Worm (Caenorhabditis elegans) whole organism, late embryonic: ENCODE data around the gene inx-8.

ENCODE experiments used
- F13H6.1 ChIP-seq: sonication (generic microtip); optimal IDR thresholded peaks from 2 replicates; lab custom pipeline; 2016; ENCODE audit warnings: missing genetic modification characterization, missing compliant biosample characterization
- T23F11.4 ChIP-seq: fragments of 200-800 bp; sonication (Bioruptor generic); optimal IDR thresholded peaks from 2 replicates; lab custom pipeline; 2018; ENCODE audit warnings: mild to moderate bottlenecking, missing genetic modification characterization, missing compliant biosample characterization
- ama-1 ChIP-seq: fragments of 150-350 bp; optimal IDR thresholded peaks from 2 replicates; lab custom pipeline; 2014
- ceh-22 ChIP-seq: sonication (generic microtip); optimal IDR thresholded peaks from 2 replicates; lab custom pipeline; 2017; ENCODE audit warnings: missing biosample characterization, missing genetic modification characterization
- ceh-24 ChIP-seq: sonication (generic microtip); optimal IDR thresholded peaks from 2 replicates; lab custom pipeline; 2016; ENCODE audit warnings: mild to moderate bottlenecking, missing genetic modification characterization, missing compliant biosample characterization
- ceh-31 ChIP-seq: sonication (generic microtip); optimal IDR thresholded peaks from 2 replicates; lab custom pipeline; 2016; ENCODE audit warnings: missing genetic modification characterization, missing compliant biosample characterization
- ceh-34 ChIP-seq: sonication (generic microtip); optimal IDR thresholded peaks from 2 replicates; lab custom pipeline; 2016; ENCODE audit warnings: mild to moderate bottlenecking, missing genetic modification characterization, missing compliant biosample characterization
- ceh-45 ChIP-seq: fragments of 200-800 bp; sonication (Bioruptor generic); IDR thresholded peaks from 2 replicates; pipeline ENCODE4 v1.3.6; 2022; ENCODE audit warnings: missing genetic modification reagents, missing genetic modification characterization, missing compliant biosample characterization
- ceh-48 ChIP-seq: sonication (generic microtip); optimal IDR thresholded peaks from 2 replicates; lab custom pipeline; 2016; ENCODE audit warnings: missing genetic modification characterization, inconsistent platforms, missing compliant biosample characterization
- ceh-9 ChIP-seq: sonication (generic microtip); optimal IDR thresholded peaks from 2 replicates; lab custom pipeline; 2016; ENCODE audit warnings: mild to moderate bottlenecking, missing genetic modification characterization, inconsistent platforms, missing compliant biosample characterization
- dve-1 ChIP-seq: sonication (generic microtip); optimal IDR thresholded peaks from 2 replicates; lab custom pipeline; 2017; ENCODE audit warnings: antibody characterized with exemption, mild to moderate bottlenecking, missing genetic modification characterization, missing compliant biosample characterization
- elt-2 ChIP-seq: sonication (generic microtip); optimal IDR thresholded peaks from 2 replicates; lab custom pipeline; 2016; ENCODE audit warnings: missing genetic modification reagents, missing genetic modification characterization, missing compliant biosample characterization
- elt-4 ChIP-seq: sonication (generic microtip); optimal IDR thresholded peaks from 2 replicates; lab custom pipeline; 2016; ENCODE audit warnings: missing genetic modification characterization, missing compliant biosample characterization
- eyg-1 ChIP-seq: sonication (generic microtip); optimal IDR thresholded peaks from 2 replicates; lab custom pipeline; 2016; ENCODE audit warnings: missing genotype, missing genetic modification characterization, missing compliant biosample characterization
- fax-1 ChIP-seq: sonication (generic microtip); optimal IDR thresholded peaks from 2 replicates; lab custom pipeline; 2016; ENCODE audit warnings: missing genotype, missing genetic modification characterization, missing compliant biosample characterization
- fkh-6 ChIP-seq: sonication (generic microtip); optimal IDR thresholded peaks from 2 replicates; lab custom pipeline; 2016; ENCODE audit warnings: missing genetic modification characterization, missing compliant biosample characterization
- gmeb-2 ChIP-seq: sonication (generic microtip); optimal IDR thresholded peaks from 2 replicates; lab custom pipeline; 2016; ENCODE audit warnings: missing genetic modification characterization, inconsistent platforms, missing compliant biosample characterization
- hlh-13 ChIP-seq: fragments of 200-800 bp; sonication (Bioruptor generic); optimal IDR thresholded peaks from 2 replicates; lab custom pipeline; 2018; ENCODE audit warnings: mild to moderate bottlenecking, missing genetic modification characterization, missing compliant biosample characterization
- hlh-30 ChIP-seq: sonication (generic microtip); optimal IDR thresholded peaks from 2 replicates; lab custom pipeline; 2017; ENCODE audit warnings: antibody characterized with exemption, missing genetic modification characterization, missing compliant biosample characterization; ENCODE audit not compliant: insufficient read depth
- hlh-6 ChIP-seq: sonication (generic microtip); optimal IDR thresholded peaks from 2 replicates; lab custom pipeline; 2016; ENCODE audit warnings: missing genotype, missing genetic modification characterization, missing compliant biosample characterization
- lim-6 ChIP-seq: sonication (generic microtip); optimal IDR thresholded peaks from 2 replicates; lab custom pipeline; 2016; ENCODE audit warnings: missing genetic modification characterization, missing compliant biosample characterization
- lin-11 ChIP-seq: fragments of 200-800 bp; sonication (Bioruptor generic); optimal IDR thresholded peaks from 2 replicates; lab custom pipeline; 2018; ENCODE audit warnings: mild to moderate bottlenecking, missing genetic modification characterization, missing compliant biosample characterization
- nhr-232 ChIP-seq: sonication (generic microtip); optimal IDR thresholded peaks from 2 replicates; lab custom pipeline; 2016; ENCODE audit warnings: missing genetic modification characterization, missing compliant biosample characterization
- odd-2 ChIP-seq: sonication (generic microtip); optimal IDR thresholded peaks from 2 replicates; lab custom pipeline; 2017; ENCODE audit warnings: antibody characterized with exemption, mild to moderate bottlenecking, missing genetic modification characterization, missing compliant biosample characterization
- pax-1 ChIP-seq: fragments of 150-350 bp; optimal IDR thresholded peaks from 2 replicates; lab custom pipeline; 2014; ENCODE audit warnings: missing biosample characterization, missing genetic modification characterization
- pha-4 ChIP-seq: fragments of 150-350 bp; optimal IDR thresholded peaks from 2 replicates; lab custom pipeline; 2018; ENCODE audit warnings: missing biosample characterization, missing genetic modification reagents, missing genetic modification characterization
- pqm-1 ChIP-seq: sonication (generic microtip); optimal IDR thresholded peaks from 2 replicates; lab custom pipeline; 2016; ENCODE audit warnings: missing genetic modification characterization, missing compliant biosample characterization
- ref-2 ChIP-seq: sonication (generic microtip); optimal IDR thresholded peaks from 2 replicates; lab custom pipeline; 2016; ENCODE audit warnings: missing genetic modification characterization, missing compliant biosample characterization
- sox-4 ChIP-seq: sonication (generic microtip); optimal IDR thresholded peaks from 2 replicates; lab custom pipeline; 2017; ENCODE audit warnings: mild to moderate bottlenecking, missing genetic modification characterization, inconsistent platforms, missing compliant biosample characterization
- syd-9 ChIP-seq: sonication (generic microtip); optimal IDR thresholded peaks from 2 replicates; lab custom pipeline; 2016; ENCODE audit warnings: mild to moderate bottlenecking, missing genetic modification characterization, moderate library complexity, missing compliant biosample characterization
- tbx-2 ChIP-seq: sonication (generic microtip); optimal IDR thresholded peaks from 2 replicates; lab custom pipeline; 2016; ENCODE audit warnings: missing genetic modification characterization, missing compliant biosample characterization
- tbx-7 ChIP-seq: sonication (generic microtip); optimal IDR thresholded peaks from 2 replicates; lab custom pipeline; 2016; ENCODE audit warnings: missing genotype, missing genetic modification characterization, missing compliant biosample characterization
- unc-42 ChIP-seq: sonication (generic microtip); optimal IDR thresholded peaks from 2 replicates; lab custom pipeline; 2016; ENCODE audit warnings: missing genotype, missing genetic modification characterization, missing compliant biosample characterization
- unc-86 ChIP-seq: sonication (generic microtip); optimal IDR thresholded peaks from 2 replicates; lab custom pipeline; 2016; ENCODE audit warnings: missing genetic modification characterization, missing compliant biosample characterization
- zip-5 ChIP-seq: sonication (generic microtip); optimal IDR thresholded peaks from 2 replicates; lab custom pipeline; 2016; ENCODE audit warnings: missing genetic modification characterization, missing compliant biosample characterization
- ztf-16 ChIP-seq: sonication (generic microtip); optimal IDR thresholded peaks from 2 replicates; lab custom pipeline; 2017; ENCODE audit warnings: missing genetic modification characterization, missing compliant biosample characterization

inx-8 gene

ce11 chrIV:11636409-11636723 is 37.3 kb upstream of the inx-8 start, which contains the start of gene F58B3.6:
Gene F58B3.6 (plus strand): TSS chrIV:11636648.
- TF ChIP-seq ceh-45 (GFP tag; lab: Robert Waterston, UW) (no peak), hlh-30 (tag; lab: Kevin White, UChicago) (peak; percentile 67)

ce11 chrIV:11638016-11638415 is 35.6 kb upstream of the inx-8 start, which contains the start of gene rbm-17:
Gene rbm-17 (plus strand): TSS chrIV:11638316.
- TF ChIP-seq syd-9 (tag; lab: Kevin White, UChicago) (no peak), hlh-6 (no peak), fkh-6 (no peak), unc-42 (tag; lab: Kevin White, UChicago) (no peak), gmeb-2 (no peak), ceh-48 (tag; lab: Kevin White, UChicago) (no peak), unc-86 (tag; lab: Kevin White, UChicago) (no peak), pqm-1 (no peak), eyg-1 (no peak), ceh-22 (tag; lab: Kevin White, UChicago) (no peak)

- no peak for TF ChIP-seq pha-4 (tag; lab: Kevin White, UChicago)
- peak; percentile 71 for TF ChIP-seq elt-2 (tag; lab: Kevin White, UChicago)
Observed at ce11 chrIV:11640915-11641314, 32.7 kb upstream of the inx-8 start, which contains the start of gene ttr-50. Gene ttr-50 (minus strand): TSS chrIV:11641015.

DNA sequence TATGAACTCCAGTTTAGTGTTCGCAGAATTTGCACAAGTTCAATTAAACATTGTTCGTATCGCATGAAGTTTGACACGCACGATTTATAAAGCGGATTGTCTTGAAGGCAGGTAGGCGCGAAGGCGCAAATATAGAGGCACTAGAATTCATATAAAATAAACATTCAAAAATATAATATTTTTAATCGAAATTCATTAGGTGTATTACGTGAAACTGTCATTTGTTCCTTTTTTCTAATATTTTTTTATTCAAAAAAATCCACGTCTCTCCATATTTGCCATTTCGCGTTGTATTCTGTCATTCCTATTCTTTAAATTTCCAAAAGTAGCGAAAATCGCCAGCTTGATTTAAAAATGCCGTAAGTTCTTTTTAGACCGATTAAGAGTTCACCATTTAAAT is 31.8 kb upstream of the inx-8 start, which contains the start of gene ZK809.1:
Gene ZK809.1, plus strand, starts transcription at position 301 of the 400 bp plus-strand sequence.
- TF ChIP-seq ceh-24 (tag; lab: Kevin White, UChicago) (no peak), ztf-16 (no peak), tbx-2 (tag; lab: Kevin White, UChicago) (no peak), nhr-232 (tag; lab: Kevin White, UChicago) (no peak), ref-2 (no peak), sox-4 (tag; lab: Kevin White, UChicago) (no peak), T23F11.4 (no peak), hlh-6 (no peak), ceh-31 (tag; lab: Kevin White, UChicago) (no peak), tbx-7 (no peak), lim-6 (tag; lab: Kevin White, UChicago) (no peak), fax-1 (tag; lab: Kevin White, UChicago) (no peak), hlh-13 (GFP tag; lab: Kevin White, UChicago) (no peak), F13H6.1 (tag; lab: Kevin White, UChicago) (no peak), odd-2 (no peak), zip-5 (no peak), ama-1 (lab: Kevin White, UChicago) (no peak), ceh-34 (no peak)

DNA sequence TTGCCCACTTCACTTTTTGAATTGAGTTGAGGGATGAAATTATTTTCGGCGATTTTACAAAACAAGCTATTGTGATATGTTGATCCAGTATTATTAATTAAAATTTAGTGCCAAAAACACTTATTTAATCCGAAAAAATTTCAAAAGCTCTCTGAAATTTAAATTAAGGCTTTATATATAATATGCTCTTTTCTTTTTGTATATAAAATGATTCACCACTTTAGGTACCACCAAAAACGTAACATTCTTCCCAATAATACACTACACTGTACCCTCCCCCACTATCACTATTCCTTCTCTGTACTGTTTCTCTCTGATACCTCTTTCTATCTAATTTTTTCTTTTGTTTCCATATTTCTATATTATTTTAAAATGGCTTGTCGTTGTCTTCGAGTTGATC is 29.8 kb upstream of the inx-8 start, which contains the start of gene prx-2:
Gene prx-2, plus strand, starts transcription at position 301 of the 400 bp plus-strand sequence.
- no peak for TF ChIP-seq ceh-9 (tag; lab: Kevin White, UChicago)
- TF ChIP-seq lin-11 = no peak
- no peak for TF ChIP-seq elt-4 (tag; lab: Kevin White, UChicago)
- TF ChIP-seq dve-1 = no peak
- no peak for TF ChIP-seq hlh-30 (tag; lab: Kevin White, UChicago)
- no peak for TF ChIP-seq pha-4 (tag; lab: Kevin White, UChicago)

DNA sequence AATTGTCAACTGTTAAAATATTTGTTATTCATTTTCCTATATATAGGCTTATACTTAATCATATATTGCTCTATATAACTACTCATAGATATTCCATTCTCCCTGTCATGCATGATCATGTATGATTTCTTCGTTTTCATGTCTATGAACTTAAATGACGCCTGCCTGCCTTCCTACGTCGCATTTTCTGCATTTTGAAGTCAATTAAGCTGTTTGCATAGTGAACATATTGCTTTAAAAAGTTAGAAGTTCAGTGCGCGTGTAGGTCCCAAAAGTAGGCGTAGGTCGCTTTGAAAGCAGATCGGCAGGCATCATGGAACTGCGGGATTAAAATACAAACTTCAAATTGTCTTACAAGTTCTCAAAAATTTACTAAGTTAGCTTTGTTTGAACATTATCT is 28.9 kb upstream of the inx-8 start:
- TF ChIP-seq pax-1 (tag; lab: Kevin White, UChicago) (no peak), lim-6 (tag; lab: Kevin White, UChicago) (no peak), elt-2 (tag; lab: Kevin White, UChicago) (no peak)
